Fruit fly (Drosophila melanogaster) Kc167 (cell line): Measurements from ENCODE around the gene CG1463.

Source experiments
- Myc ChIP-seq: fragments of >200 bp; optimal IDR thresholded peaks from 2 replicates; lab custom pipeline; 2017; ENCODE audit warnings: missing external identifiers
- psq ChIP-seq: fragments of >200 bp; optimal IDR thresholded peaks from 2 replicates; lab custom pipeline; 2017; ENCODE audit warnings: missing external identifiers

DNA sequence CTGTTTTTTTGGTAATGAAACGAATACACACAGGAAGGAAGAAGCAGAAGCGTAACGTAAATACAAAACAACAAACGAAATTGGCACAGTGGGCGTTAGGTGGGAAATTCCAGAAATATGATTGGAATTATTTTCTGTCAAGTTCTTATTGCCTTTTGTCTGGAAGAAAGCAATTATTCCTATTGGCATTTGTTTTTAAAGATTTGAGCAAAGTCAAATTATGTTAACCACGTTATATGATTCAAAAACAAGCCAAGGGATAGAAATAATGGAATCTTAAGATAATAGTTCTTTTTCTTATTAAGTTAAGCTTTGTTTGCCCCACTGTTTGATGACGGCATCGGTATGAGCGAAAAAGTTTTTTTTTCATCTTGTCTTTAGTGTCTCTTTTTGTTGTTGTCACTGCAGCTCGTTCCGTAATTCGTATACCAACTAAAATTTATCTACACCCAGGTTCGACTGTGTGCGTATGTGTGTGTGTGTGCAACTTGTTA is 31.9 kb downstream of the CG1463 start:
- TF ChIP-seq Myc (lab: Kevin White, UChicago) (no peak), psq (lab: Kevin White, UChicago) (no peak)
